Fruit fly (Drosophila melanogaster): ENCODE data around the gene CG15533.

CG15533 gene

DNA sequence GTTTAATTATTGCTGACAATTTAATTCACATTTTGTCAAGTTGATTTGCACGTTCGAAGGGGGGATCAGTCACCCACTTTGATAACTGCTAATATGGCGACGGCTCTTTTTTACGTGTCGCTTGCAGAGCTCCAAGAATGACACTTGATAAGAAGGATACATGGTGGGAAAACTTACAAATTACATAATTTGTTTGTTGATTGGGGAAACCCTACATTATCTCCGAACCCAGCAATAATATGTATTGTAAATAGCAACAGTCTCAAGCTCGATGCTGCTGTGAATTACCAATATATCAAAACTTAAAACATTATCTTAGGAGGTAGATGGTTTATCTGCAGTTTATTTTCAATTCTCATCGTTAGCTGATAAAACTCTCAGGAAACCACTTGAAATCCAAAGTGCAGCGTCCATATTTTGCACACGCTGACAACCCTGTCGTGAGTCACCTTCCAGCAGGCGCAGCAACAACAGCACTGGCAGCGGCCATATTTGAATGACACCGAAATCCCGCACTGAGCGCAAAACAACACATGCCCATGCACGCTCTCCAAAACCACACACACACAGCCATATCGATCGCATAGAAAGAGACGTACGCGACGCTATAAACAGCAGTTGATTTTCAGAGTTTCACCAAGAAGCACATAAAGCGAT, 40.3 kb upstream of the CG15533 start (continued):
- TF ChIP-seq CG30431 (GFP tag; optimal IDR thresholded peaks at IDR 0.05) (peak; percentile 93), E2f1 (GFP tag; IDR thresholded peaks at IDR 0.05) (peak; percentile 87), CG4617 (GFP tag; optimal IDR thresholded peaks at IDR 0.05; ENCODE audit: borderline replicate concordance) (peak; percentile 82), CG8765 (GFP tag; IDR thresholded peaks at IDR 0.05) (peak; percentile 74; the same call in 1 of the 2 replicates), CG12219 (GFP tag; optimal IDR thresholded peaks at IDR 0.05) (peak; percentile 92), CG6272 (GFP tag; IDR thresholded peaks at IDR 0.05) (peak; percentile 85), aop (GFP tag; IDR thresholded peaks at IDR 0.05) (peak; percentile 51; the same call in 1 of the 2 replicates), az2 (GFP tag; optimal IDR thresholded peaks at IDR 0.05) (peak; percentile 97), CG17612 (GFP tag; IDR thresholded peaks at IDR 0.05) (peak; percentile 73), Atf3 (GFP tag; optimal IDR thresholded peaks at IDR 0.05) (peak; percentile 97), gsb-n (tag; optimal IDR thresholded peaks at IDR 0.05) (peak; percentile 80), Scr (GFP tag; IDR thresholded peaks at IDR 0.05; ENCODE audit: partially characterized antibody) (no peak), Hmx (GFP tag; optimal IDR thresholded peaks at IDR 0.05) (peak; percentile 95), Max (GFP tag; optimal IDR thresholded peaks at IDR 0.05) (peak; percentile 95), bab2 (GFP tag; optimal IDR thresholded peaks at IDR 0.05) (peak; percentile 98), NC2α (GFP tag; optimal IDR thresholded peaks at IDR 0.05) (peak; percentile 97), crc (GFP tag; optimal IDR thresholded peaks at IDR 0.05) (peak; percentile 96), ase (GFP tag; IDR thresholded peaks at IDR 0.05) (peak; percentile 78), nmo (GFP tag; optimal IDR thresholded peaks at IDR 0.05) (peak; percentile 98), CG6683 (GFP tag; optimal IDR thresholded peaks at IDR 0.05) (peak; percentile 88), GATAe (GFP tag; conservative IDR thresholded peaks at IDR 0.05) (peak; percentile 73), tio (GFP tag; optimal IDR thresholded peaks at IDR 0.05) (peak; percentile 98), CG4730 (GFP tag; IDR thresholded peaks at IDR 0.05) (peak; percentile 82), klu (GFP tag; IDR thresholded peaks at IDR 0.05) (peak; percentile 90), ems (GFP tag; optimal IDR thresholded peaks at IDR 0.05) (peak; percentile 94), org-1 (GFP tag; optimal IDR thresholded peaks at IDR 0.05) (peak; percentile 98), CG6813 (GFP tag; optimal IDR thresholded peaks at IDR 0.05) (peak; percentile 91), CG7839 (tag; optimal IDR thresholded peaks at IDR 0.05) (peak; percentile 97), btn (GFP tag; optimal IDR thresholded peaks at IDR 0.05) (peak; percentile 93), CG18262 (tag; optimal IDR thresholded peaks at IDR 0.05) (peak; percentile 98), fd3F (GFP tag; optimal IDR thresholded peaks at IDR 0.05) (peak; percentile 92), sna (GFP tag; IDR thresholded peaks at IDR 0.05; ENCODE audit: partially characterized antibody) (no peak), Ets65A (GFP tag) (peak; percentile 100), dati (GFP tag; IDR thresholded peaks at IDR 0.05) (peak; percentile 81; the same call in 1 of the 2 replicates), CkIIα-i1 (GFP tag; IDR thresholded peaks at IDR 0.05) (no peak), Myb (GFP tag; optimal IDR thresholded peaks at IDR 0.05) (peak; percentile 90), maf-S (GFP tag; optimal IDR thresholded peaks at IDR 0.05) (peak; percentile 95), CG7963 (GFP tag; IDR thresholded peaks at IDR 0.05; ENCODE audit: partially characterized antibody) (no peak), Gug (GFP tag; IDR thresholded peaks at IDR 0.05) (peak; percentile 95), CG11247 (GFP tag; IDR thresholded peaks at IDR 0.05) (peak; percentile 83), Dp (GFP tag; optimal IDR thresholded peaks at IDR 0.05) (no peak), zen2 (GFP tag; IDR thresholded peaks at IDR 0.05; ENCODE audit: partially characterized antibody) (no peak), crp (GFP tag; optimal IDR thresholded peaks at IDR 0.05) (peak; percentile 26 to 77), CG17361 (GFP tag; IDR thresholded peaks at IDR 0.05) (peak; percentile 100), ind (GFP tag; optimal IDR thresholded peaks at IDR 0.05) (peak; percentile 97), Dfd (GFP tag; optimal IDR thresholded peaks at IDR 0.05) (peak in 1 of 2 experiments; percentile 79), Gsc (GFP tag; IDR thresholded peaks at IDR 0.05) (peak; percentile 82), run (tag; optimal IDR thresholded peaks at IDR 0.05) (peak; percentile 76), bigmax (GFP tag; optimal IDR thresholded peaks at IDR 0.05) (peak; percentile 37), CG8478 (optimal IDR thresholded peaks at IDR 0.05) (no peak)

All from whole organism, embryonic.